Fruit fly (Drosophila melanogaster) whole organism, pupa: ENCODE data around the gene CG1677.

ENCODE experiments used
- CG10348 ChIP-seq: fragments of 200-800 bp; sonication (Bioruptor generic); IDR thresholded peaks from 2 replicates; pipeline ENCODE4 v1.3.6; 2022; ENCODE audit warnings: missing biosample characterization, missing genetic modification characterization
- CG12605 ChIP-seq: fragments of 200-800 bp; sonication (Bioruptor generic); IDR thresholded peaks from 2 replicates; pipeline ENCODE4 v1.3.6; 2022; ENCODE audit warnings: missing biosample characterization, missing genetic modification characterization
- CG13204 ChIP-seq: fragments of 200-800 bp; sonication (Bioruptor generic); optimal IDR thresholded peaks from 2 replicates; lab custom pipeline; 2018; ENCODE audit warnings: missing biosample characterization, mild to moderate bottlenecking, missing genetic modification characterization, moderate library complexity
- CG14655 ChIP-seq: fragments of 200-800 bp; sonication (Bioruptor generic); optimal IDR thresholded peaks from 3 replicates; lab custom pipeline; 2017; ENCODE audit warnings: mild to moderate bottlenecking, missing biosample characterization, missing genetic modification reagents, missing genetic modification characterization
- CG15710 ChIP-seq: fragments of 200-800 bp; sonication (Bioruptor generic); optimal IDR thresholded peaks from 2 replicates; lab custom pipeline; 2018; ENCODE audit warnings: missing biosample characterization, mild to moderate bottlenecking, missing genetic modification characterization, moderate library complexity
- CG17806 ChIP-seq: fragments of 200-800 bp; sonication (Bioruptor generic); optimal IDR thresholded peaks from 2 replicates; lab custom pipeline; 2018; ENCODE audit warnings: missing biosample characterization, mild to moderate bottlenecking, missing genetic modification characterization, moderate library complexity
- CG32121 ChIP-seq: fragments of 200-800 bp; sonication (Bioruptor generic); IDR thresholded peaks from 2 replicates; pipeline ENCODE4 v1.3.6; 2022; ENCODE audit warnings: missing biosample characterization, missing genetic modification characterization
- CG34367 ChIP-seq: fragments of 200-800 bp; sonication (Bioruptor generic); optimal IDR thresholded peaks from 2 replicates; lab custom pipeline; 2018; ENCODE audit warnings: missing biosample characterization, mild to moderate bottlenecking, missing genetic modification characterization
- CG4496 ChIP-seq: fragments of 200-800 bp; sonication (Bioruptor generic); IDR thresholded peaks from 3 replicates; pipeline ENCODE4 v1.3.6; 2022; ENCODE audit warnings: missing biosample characterization, missing genetic modification characterization
- CG8159 ChIP-seq: fragments of 200-800 bp; sonication (Bioruptor generic); optimal IDR thresholded peaks from 3 replicates; lab custom pipeline; 2018; ENCODE audit warnings: missing biosample characterization, mild to moderate bottlenecking, missing genetic modification characterization, moderate library complexity
- CG8301 ChIP-seq: fragments of 200-800 bp; sonication (Bioruptor generic); optimal IDR thresholded peaks from 2 replicates; lab custom pipeline; 2018; ENCODE audit warnings: missing biosample characterization, mild to moderate bottlenecking, missing genetic modification characterization
- CG9948 ChIP-seq: fragments of 200-800 bp; sonication (Bioruptor generic); optimal IDR thresholded peaks from 2 replicates; lab custom pipeline; 2018; ENCODE audit warnings: missing biosample characterization, mild to moderate bottlenecking, missing genetic modification characterization, moderate library complexity
- D1 ChIP-seq: fragments of 200-800 bp; sonication (Bioruptor generic); optimal IDR thresholded peaks from 2 replicates; lab custom pipeline; 2018; ENCODE audit warnings: missing biosample characterization, mild to moderate bottlenecking, missing genetic modification characterization, moderate library complexity
- EcR ChIP-seq: fragments of 200-800 bp; sonication (Bioruptor generic); optimal IDR thresholded peaks from 3 replicates; lab custom pipeline; 2019; ENCODE audit warnings: missing biosample characterization, missing genetic modification characterization, mild to moderate bottlenecking, moderate library complexity, missing genetic modification reagents
- Ets98B ChIP-seq: fragments of 200-800 bp; sonication (Bioruptor generic); IDR thresholded peaks from 2 replicates; pipeline ENCODE4 v1.3.6; 2022; ENCODE audit warnings: missing biosample characterization, missing genetic modification characterization
- Pif1A ChIP-seq: fragments of 200-800 bp; sonication (Bioruptor generic); optimal IDR thresholded peaks from 3 replicates; lab custom pipeline; 2016; ENCODE audit warnings: missing biosample characterization, missing genetic modification characterization
- Pif1B ChIP-seq: fragments of 200-800 bp; sonication (Bioruptor generic); optimal IDR thresholded peaks from 3 replicates; lab custom pipeline; 2016; ENCODE audit warnings: missing biosample characterization, missing genetic modification characterization
- Snoo ChIP-seq: fragments of 200-800 bp; sonication (Bioruptor generic); optimal IDR thresholded peaks from 3 replicates; lab custom pipeline; 2017; ENCODE audit warnings: missing biosample characterization, mild to moderate bottlenecking, missing genetic modification characterization, inconsistent platforms
- fd96Ca ChIP-seq: fragments of 200-800 bp; sonication (Bioruptor generic); IDR thresholded peaks from 3 replicates; pipeline ENCODE4 v1.3.6; 2022; ENCODE audit warnings: missing biosample characterization, missing genetic modification characterization
- gl ChIP-seq: fragments of 200-800 bp; sonication (Bioruptor generic); optimal IDR thresholded peaks from 2 replicates; lab custom pipeline; 2018; ENCODE audit warnings: missing biosample characterization, mild to moderate bottlenecking, missing genetic modification characterization
- rn ChIP-seq: fragments of 200-800 bp; sonication (Bioruptor generic); IDR thresholded peaks from 2 replicates; pipeline ENCODE4 v1.3.6; 2022; ENCODE audit warnings: missing biosample characterization, missing genetic modification characterization

The CG1677 gene

dm6 chrX:7266604-7267003 is 139.0 kb downstream of the CG1677 start, which contains the start of gene CG1958:
Gene CG1958, plus strand, starts transcription at chrX:7266904.
- TF ChIP-seq Pif1B (GFP tag; lab: Kevin White, UChicago) (no peak), CG13204 (GFP tag; lab: Kevin White, UChicago) (no peak), CG14655 (GFP tag; lab: Kevin White, UChicago) (no peak), EcR (no peak)

dm6 chrX:7255153-7255552 is 150.4 kb downstream of the CG1677 start:
- no peak for TF ChIP-seq Ets98B
- no peak for TF ChIP-seq fd96Ca (GFP tag; lab: Robert Waterston, UW)
- TF ChIP-seq CG32121 (GFP tag; lab: Robert Waterston, UW), result no peak
- no peak for TF ChIP-seq D1
- TF ChIP-seq CG4496 (GFP tag; lab: Robert Waterston, UW), result no peak
- no peak for TF ChIP-seq EcR
- TF ChIP-seq, all 21 proteins: peak for 0

dm6 chrX:7252468-7252867 is 153.1 kb downstream of the CG1677 start:
- TF ChIP-seq CG4496 (GFP tag; lab: Robert Waterston, UW) (no peak), CG15710 (tag; lab: Kevin White, UChicago) (no peak), CG10348 (no peak), gl (no peak), CG8301 (tag; lab: Kevin White, UChicago) (no peak), rn (GFP tag; lab: Robert Waterston, UW) (no peak), Ets98B (no peak), CG12605 (no peak), CG9948 (tag; lab: Kevin White, UChicago) (no peak), fd96Ca (GFP tag; lab: Robert Waterston, UW) (no peak), EcR (no peak), CG17806 (no peak), D1 (no peak), CG8159 (tag; lab: Kevin White, UChicago) (no peak), Pif1B (GFP tag; lab: Kevin White, UChicago) (no peak)
- TF ChIP-seq, all 21 proteins: peak for 0

- TF ChIP-seq D1 (no peak), CG17806 (no peak), Pif1A (GFP tag; lab: Kevin White, UChicago) (no peak), Snoo (tag; lab: Kevin White, UChicago) (no peak), CG14655 (GFP tag; lab: Kevin White, UChicago) (no peak), CG8301 (tag; lab: Kevin White, UChicago) (no peak), Ets98B (no peak), CG9948 (tag; lab: Kevin White, UChicago) (no peak), CG8159 (tag; lab: Kevin White, UChicago) (no peak), rn (GFP tag; lab: Robert Waterston, UW) (no peak), CG15710 (tag; lab: Kevin White, UChicago) (no peak), CG4496 (GFP tag; lab: Robert Waterston, UW) (no peak), CG34367 (tag; lab: Kevin White, UChicago) (no peak), CG12605 (no peak), CG10348 (no peak), Pif1B (GFP tag; lab: Kevin White, UChicago) (no peak), CG13204 (GFP tag; lab: Kevin White, UChicago) (no peak), CG32121 (GFP tag; lab: Robert Waterston, UW) (no peak)
Observed at dm6 chrX:7246070-7246469, 159.5 kb downstream of the CG1677 start.

- peak; percentile 94 for TF ChIP-seq CG4496 (GFP tag; lab: Robert Waterston, UW)
- peak; percentile 88 for TF ChIP-seq Snoo (tag; lab: Kevin White, UChicago)
- TF ChIP-seq Ets98B, result peak; percentile 56
- peak; percentile 24 for TF ChIP-seq CG9948 (tag; lab: Kevin White, UChicago)
- TF ChIP-seq gl, result peak; percentile 31
- peak; percentile 61 for TF ChIP-seq CG15710 (tag; lab: Kevin White, UChicago)
- TF ChIP-seq rn (GFP tag; lab: Robert Waterston, UW), result peak; percentile 73
- TF ChIP-seq CG10348, result no peak
- peak; percentile 50 for TF ChIP-seq CG12605
- TF ChIP-seq CG8301 (tag; lab: Kevin White, UChicago), result peak; percentile 28
- TF ChIP-seq CG34367 (tag; lab: Kevin White, UChicago), result peak; percentile 72
- peak; percentile 47; the same call in 1 of the 2 replicates for TF ChIP-seq CG32121 (GFP tag; lab: Robert Waterston, UW)
- TF ChIP-seq D1, result no peak
- TF ChIP-seq EcR, result no peak
- TF ChIP-seq CG8159 (tag; lab: Kevin White, UChicago), result peak; percentile 38
- TF ChIP-seq CG14655 (GFP tag; lab: Kevin White, UChicago), result peak; percentile 60
- TF ChIP-seq Pif1A (GFP tag; lab: Kevin White, UChicago), result peak; percentile 41
- peak; percentile 35 for TF ChIP-seq CG13204 (GFP tag; lab: Kevin White, UChicago)
- no peak for TF ChIP-seq Pif1B (GFP tag; lab: Kevin White, UChicago)
- TF ChIP-seq fd96Ca (GFP tag; lab: Robert Waterston, UW), result peak; percentile 79
- peak; percentile 28 for TF ChIP-seq CG17806
Observed at dm6 chrX:7241985-7242627, 163.5 kb downstream of the CG1677 start.
